Fruit fly (Drosophila melanogaster) whole organism: ENCODE measurements around the gene dgt1.

ENCODE experiments used
- Dll ChIP-seq: fragments of >200 bp; optimal IDR thresholded peaks from 2 replicates; lab custom pipeline; 2017
- pan ChIP-seq: fragments of >200 bp; optimal IDR thresholded peaks from 2 replicates; lab custom pipeline; 2017

The dgt1 gene

DNA sequence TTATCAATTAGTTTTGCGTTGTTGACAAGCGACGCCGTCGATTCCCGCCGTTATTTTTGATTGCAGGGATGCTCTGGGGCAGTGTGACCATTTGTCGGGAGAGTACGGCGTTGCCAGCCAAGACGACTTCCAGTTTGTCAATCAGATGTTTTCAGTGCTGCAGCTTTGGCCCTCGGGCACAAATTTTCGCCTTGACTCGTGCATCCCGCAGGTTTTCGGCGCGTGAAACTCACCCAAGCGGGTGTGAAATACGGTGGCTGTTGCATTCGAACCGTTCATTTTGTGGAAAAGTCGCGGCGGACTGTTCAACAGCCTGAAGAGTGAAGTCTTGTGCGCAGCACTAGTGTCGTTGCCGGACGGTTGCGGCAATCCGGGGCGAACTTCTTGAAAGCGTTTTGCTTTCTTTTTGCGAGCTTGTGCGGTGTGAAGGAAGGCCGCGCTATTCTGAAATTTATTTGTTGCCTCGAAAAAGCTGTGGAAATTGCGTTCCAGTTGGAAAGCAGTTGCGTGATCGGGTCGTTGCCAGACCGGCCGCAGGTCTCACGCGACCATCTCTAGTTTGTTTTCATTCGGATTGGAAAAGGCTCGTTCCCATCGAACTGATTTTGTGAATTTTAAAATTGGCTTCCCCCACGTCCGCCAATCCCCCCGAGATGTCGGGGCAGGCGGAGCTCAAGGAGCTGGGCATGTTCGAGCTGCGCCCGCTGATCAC is 50.5 kb downstream of the dgt1 start, which contains the start of the genes ca and ncd:
TSS of gene ca (plus strand) at position 130 of the 712 bp plus-strand sequence.
TSS of gene ncd (minus strand) at position 446 of the 712 bp plus-strand sequence.
- no peak for TF ChIP-seq pan (lab: Kevin White, UChicago)
- no peak for TF ChIP-seq Dll
